Worm (Caenorhabditis elegans) whole organism, L2 larva: ENCODE data around the gene C03B1.4.

Source experiments
- ceh-82 ChIP-seq: fragments of 150-350 bp; optimal IDR thresholded peaks from 2 replicates; lab custom pipeline; 2014; ENCODE audit warnings: missing biosample characterization, missing genetic modification characterization
- mdl-1 ChIP-seq, 2 experiments: fragments of 150-350 bp in 1 of 2; sonication (generic microtip) in 1 of 2; optimal IDR thresholded peaks; 2 replicates each; lab custom pipeline; 2017; ENCODE audit warnings: missing biosample characterization in 2 of 2, missing genetic modification characterization in 2 of 2
- nhr-25 ChIP-seq: fragments of 150-350 bp; sonication (generic microtip); optimal IDR thresholded peaks from 3 replicates; lab custom pipeline; 2014; ENCODE audit warnings: missing biosample characterization, missing genetic modification characterization
- peb-1 ChIP-seq: fragments of 150-350 bp; optimal IDR thresholded peaks from 2 replicates; lab custom pipeline; 2014; ENCODE audit warnings: missing biosample characterization, missing genetic modification characterization
- skn-1 ChIP-seq: sonication (generic microtip); optimal IDR thresholded peaks from 2 replicates; lab custom pipeline; 2017; ENCODE audit warnings: missing biosample characterization, missing genetic modification characterization

DNA sequence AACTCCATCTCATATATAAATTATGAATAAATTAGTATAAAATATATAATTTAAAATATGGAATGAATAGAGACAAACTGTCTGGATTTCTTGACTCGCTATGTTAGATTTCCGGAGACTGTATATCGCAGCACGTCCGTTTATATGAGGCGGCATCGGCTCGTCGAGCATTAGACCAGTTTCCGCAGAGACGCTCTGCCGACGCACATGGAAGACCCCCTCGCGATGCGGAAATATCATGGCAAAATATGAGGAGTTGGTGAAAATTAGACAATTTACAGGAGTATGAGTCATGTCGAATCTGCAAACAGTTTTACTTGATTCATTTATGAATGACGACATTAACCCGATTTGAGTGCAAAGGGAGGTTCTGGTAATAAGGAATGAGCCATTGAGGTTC is 44.8 kb upstream of the C03B1.4 start, which contains the start of gene chtb-3:
- no peak for TF ChIP-seq skn-1 (tag; lab: Kevin White, UChicago)
- no peak for TF ChIP-seq nhr-25 (tag; lab: Kevin White, UChicago)
- TF ChIP-seq mdl-1 (tag; optimal IDR thresholded peaks at IDR 0.05; lab: Kevin White, UChicago), result no peak
- no peak for TF ChIP-seq peb-1
- TF ChIP-seq ceh-82 (tag; lab: Kevin White, UChicago), result no peak
